Fruit fly (Drosophila melanogaster) whole organism, embryonic: ENCODE results near the gene Mtch.
A peak's percentile ranks its signal among the peaks of the same experiment; 100 is the strongest.

ENCODE experiments used
- ATbp ChIP-seq: fragments of 200-800 bp; sonication (Bioruptor generic); optimal IDR thresholded peaks from 2 replicates; lab custom pipeline; 2017; ENCODE audit warnings: missing biosample characterization, mild to moderate bottlenecking, missing genetic modification characterization, missing genetic modification reagents
- Antp ChIP-seq: fragments of 200-800 bp; sonication (Bioruptor generic); optimal IDR thresholded peaks from 3 replicates; lab custom pipeline; 2016; ENCODE audit warnings: missing biosample characterization, missing genetic modification characterization
- Blimp-1 ChIP-seq: fragments of 200-800 bp; sonication (Bioruptor generic); optimal IDR thresholded peaks from 3 replicates; lab custom pipeline; 2018; ENCODE audit warnings: missing biosample characterization, missing genetic modification characterization, mild to moderate bottlenecking, moderate library complexity, missing genetic modification reagents
- BtbVII ChIP-seq: fragments of 200-800 bp; sonication (Bioruptor generic); optimal IDR thresholded peaks from 3 replicates; lab custom pipeline; 2017; ENCODE audit warnings: missing biosample characterization, mild to moderate bottlenecking, missing genetic modification characterization
- Bteb2 ChIP-seq: fragments of 200-800 bp; sonication (Bioruptor generic); optimal IDR thresholded peaks from 2 replicates; lab custom pipeline; 2016; ENCODE audit warnings: missing biosample characterization, missing genetic modification characterization
- C15 ChIP-seq: fragments of 200-800 bp; sonication (Bioruptor generic); IDR thresholded peaks from 3 replicates; pipeline ENCODE4 v1.3.6; 2022; ENCODE audit warnings: missing biosample characterization, missing genetic modification characterization
- CG10462 ChIP-seq: fragments of 200-800 bp; sonication (Bioruptor generic); optimal IDR thresholded peaks from 2 replicates; lab custom pipeline; 2016; ENCODE audit warnings: missing biosample characterization, missing genetic modification characterization
- CG10565 ChIP-seq: fragments of 200-800 bp; sonication (Bioruptor generic); optimal IDR thresholded peaks from 3 replicates; lab custom pipeline; 2016; ENCODE audit warnings: missing biosample characterization, mild to moderate bottlenecking, missing genetic modification characterization
- CG10654 ChIP-seq: fragments of 200-800 bp; sonication (Bioruptor generic); optimal IDR thresholded peaks from 2 replicates; lab custom pipeline; 2016; ENCODE audit warnings: missing biosample characterization, missing genetic modification characterization
- CG10959 ChIP-seq: fragments of 200-800 bp; sonication (Bioruptor generic); IDR thresholded peaks from 2 replicates; pipeline ENCODE4 v1.3.6; 2022; ENCODE audit warnings: missing biosample characterization, missing genetic modification characterization
- CG11504 ChIP-seq: fragments of 200-800 bp; sonication (Bioruptor generic); optimal IDR thresholded peaks from 3 replicates; lab custom pipeline; 2019; ENCODE audit warnings: missing biosample characterization, mild to moderate bottlenecking, missing genetic modification characterization, moderate library complexity
- CG11560 ChIP-seq: fragments of 200-800 bp; sonication (Bioruptor generic); IDR thresholded peaks from 3 replicates; pipeline ENCODE4 v1.3.6; 2022; ENCODE audit warnings: missing biosample characterization, missing genetic modification characterization
- CG13424 ChIP-seq: fragments of 200-800 bp; sonication (Bioruptor generic); optimal IDR thresholded peaks from 2 replicates; lab custom pipeline; 2019; ENCODE audit warnings: missing biosample characterization, mild to moderate bottlenecking, missing genetic modification characterization, moderate library complexity
- CG13624 ChIP-seq: fragments of 200-800 bp; sonication (Bioruptor generic); optimal IDR thresholded peaks from 2 replicates; lab custom pipeline; 2016; ENCODE audit warnings: missing biosample characterization, missing genetic modification characterization
- CG15479 ChIP-seq: fragments of 200-800 bp; sonication (Bioruptor generic); optimal IDR thresholded peaks from 3 replicates; lab custom pipeline; 2019; ENCODE audit warnings: missing biosample characterization, mild to moderate bottlenecking, missing genetic modification characterization, moderate library complexity
- CG16813 ChIP-seq: fragments of 200-800 bp; sonication (Bioruptor generic); IDR thresholded peaks from 3 replicates; pipeline ENCODE4 v1.3.6; 2022; ENCODE audit warnings: missing biosample characterization, missing genetic modification characterization; ENCODE audit not compliant: partially characterized antibody
- CG17912 ChIP-seq: fragments of 200-800 bp; sonication (Bioruptor generic); optimal IDR thresholded peaks from 2 replicates; lab custom pipeline; 2018; ENCODE audit warnings: missing biosample characterization, mild to moderate bottlenecking, missing genetic modification characterization
- CG34422 ChIP-seq: fragments of 200-800 bp; sonication (Bioruptor generic); IDR thresholded peaks from 3 replicates; pipeline ENCODE4 v1.3.6; 2022; ENCODE audit warnings: missing biosample characterization, missing genetic modification characterization
- CG4360 ChIP-seq: fragments of 200-800 bp; sonication (Bioruptor generic); IDR thresholded peaks from 2 replicates; pipeline ENCODE4 v1.3.6; 2022; ENCODE audit warnings: missing biosample characterization, missing genetic modification characterization
- CG5953 ChIP-seq: fragments of 200-800 bp; sonication (Bioruptor generic); IDR thresholded peaks from 2 replicates; pipeline ENCODE4 v1.3.6; 2022; ENCODE audit warnings: missing biosample characterization, missing genetic modification characterization
- CG7357 ChIP-seq: fragments of 200-800 bp; sonication (Bioruptor generic); IDR thresholded peaks from 3 replicates; pipeline ENCODE4 v1.3.6; 2022; ENCODE audit warnings: missing biosample characterization, missing genetic modification characterization
- CG9215 ChIP-seq: fragments of 200-800 bp; sonication (Bioruptor generic); IDR thresholded peaks from 2 replicates; pipeline ENCODE4 v1.3.6; 2022; ENCODE audit warnings: missing biosample characterization, missing genetic modification characterization
- CG9437 ChIP-seq: fragments of 200-800 bp; sonication (Bioruptor generic); optimal IDR thresholded peaks from 2 replicates; lab custom pipeline; 2018; ENCODE audit warnings: missing biosample characterization, mild to moderate bottlenecking, missing genetic modification characterization
- CG9797 ChIP-seq: fragments of 200-800 bp; sonication (Bioruptor generic); optimal IDR thresholded peaks from 3 replicates; lab custom pipeline; 2018; ENCODE audit warnings: missing biosample characterization, mild to moderate bottlenecking, missing genetic modification characterization
- Dip3 ChIP-seq: fragments of 200-800 bp; sonication (Bioruptor generic); optimal IDR thresholded peaks from 3 replicates; lab custom pipeline; 2016; ENCODE audit warnings: missing biosample characterization, missing genetic modification characterization
- Doc2 ChIP-seq: fragments of 200-800 bp; sonication (Bioruptor generic); IDR thresholded peaks from 2 replicates; pipeline ENCODE4 v1.3.6; 2022; ENCODE audit warnings: missing biosample characterization, missing genetic modification characterization
- Lpt ChIP-seq: fragments of >200 bp; optimal IDR thresholded peaks from 2 replicates; lab custom pipeline; 2018; ENCODE audit warnings: missing biosample characterization, missing genetic modification characterization
- MBD-R2 ChIP-seq: fragments of 200-800 bp; sonication (Bioruptor generic); IDR thresholded peaks from 2 replicates; pipeline ENCODE4 v1.3.6; 2022; ENCODE audit warnings: missing biosample characterization, missing genetic modification characterization
- Oaz ChIP-seq: fragments of 200-800 bp; sonication (Bioruptor generic); IDR thresholded peaks from 2 replicates; pipeline ENCODE4 v1.3.6; 2022; ENCODE audit warnings: missing biosample characterization, missing genetic modification characterization
- Poxn ChIP-seq: fragments of 200-800 bp; sonication (Bioruptor generic); IDR thresholded peaks from 2 replicates; pipeline ENCODE4 v1.3.6; 2022; ENCODE audit warnings: missing biosample characterization, missing genetic modification characterization
- Sin3A ChIP-seq: fragments of >200 bp; optimal IDR thresholded peaks from 2 replicates; lab custom pipeline; 2018
- Taf1 ChIP-seq: fragments of 200-800 bp; sonication (Bioruptor generic); IDR thresholded peaks from 2 replicates; pipeline ENCODE4 v1.3.6; 2022; ENCODE audit warnings: missing biosample characterization, missing genetic modification characterization
- Vsx1 ChIP-seq: fragments of 200-800 bp; sonication (Bioruptor generic); optimal IDR thresholded peaks from 2 replicates; lab custom pipeline; 2017; ENCODE audit warnings: missing biosample characterization, mild to moderate bottlenecking, missing genetic modification characterization, missing genetic modification reagents
- Xbp1 ChIP-seq: fragments of 200-800 bp; sonication (Bioruptor generic); optimal IDR thresholded peaks from 3 replicates; lab custom pipeline; 2016; ENCODE audit warnings: missing biosample characterization, mild to moderate bottlenecking, missing genetic modification characterization
- aop ChIP-seq: fragments of 200-800 bp; sonication (Bioruptor generic); IDR thresholded peaks from 2 replicates; pipeline ENCODE4 v1.3.6; 2022; ENCODE audit warnings: missing biosample characterization, missing genetic modification characterization
- cad ChIP-seq: fragments of >200 bp; optimal IDR thresholded peaks from 2 replicates; lab custom pipeline; 2017; ENCODE audit warnings: missing biosample characterization, missing genetic modification characterization
- ems ChIP-seq: fragments of 200-800 bp; sonication (Bioruptor generic); optimal IDR thresholded peaks from 3 replicates; lab custom pipeline; 2016; ENCODE audit warnings: missing biosample characterization, missing genetic modification characterization
- exex ChIP-seq: fragments of 200-800 bp; sonication (Bioruptor generic); optimal IDR thresholded peaks from 4 replicates; lab custom pipeline; 2018; ENCODE audit warnings: missing biosample characterization, mild to moderate bottlenecking, missing genetic modification characterization, moderate library complexity
- ham ChIP-seq: fragments of 200-800 bp; sonication (Bioruptor generic); IDR thresholded peaks from 2 replicates; pipeline ENCODE4 v1.3.6; 2022; ENCODE audit warnings: missing biosample characterization, missing genetic modification characterization
- klu ChIP-seq: fragments of 200-800 bp; sonication (Bioruptor generic); IDR thresholded peaks from 2 replicates; pipeline ENCODE4 v1.3.6; 2022; ENCODE audit warnings: missing biosample characterization, missing genetic modification characterization
- nau ChIP-seq: fragments of 200-800 bp; sonication (Bioruptor generic); optimal IDR thresholded peaks from 3 replicates; lab custom pipeline; 2017; ENCODE audit warnings: missing biosample characterization, mild to moderate bottlenecking, missing genetic modification characterization, missing genetic modification reagents
- odd ChIP-seq: fragments of 200-800 bp; sonication (Bioruptor generic); optimal IDR thresholded peaks from 2 replicates; lab custom pipeline; 2017; ENCODE audit warnings: missing biosample characterization, mild to moderate bottlenecking, missing genetic modification characterization
- peb ChIP-seq: fragments of 200-800 bp; sonication (Bioruptor generic); IDR thresholded peaks from 2 replicates; pipeline ENCODE4 v1.3.6; 2022; ENCODE audit warnings: missing biosample characterization, missing genetic modification characterization
- prd ChIP-seq, 3 experiments: fragments of >200 bp in 2 of 3; fragments of 200-800 bp in 1 of 3; sonication (Bioruptor generic) in 1 of 3; optimal IDR thresholded peaks in 2 of 3; IDR thresholded peaks in 1 of 3; 2 replicates in 2 of 3; 3 replicates in 1 of 3; pipeline versions ENCODE4 v1.3.6 to Lab custom; 2017 to 2022; ENCODE audit warnings: missing biosample characterization in 1 of 3, missing genetic modification characterization in 1 of 3
- pros ChIP-seq: fragments of 200-800 bp; sonication (Bioruptor generic); optimal IDR thresholded peaks from 3 replicates; lab custom pipeline; 2019; ENCODE audit warnings: missing biosample characterization, mild to moderate bottlenecking, missing genetic modification characterization, moderate library complexity
- sd ChIP-seq: fragments of 200-800 bp; sonication (Bioruptor generic); optimal IDR thresholded peaks from 3 replicates; lab custom pipeline; 2018; ENCODE audit warnings: missing biosample characterization, mild to moderate bottlenecking, missing genetic modification characterization, moderate library complexity
- slp2 ChIP-seq: fragments of 200-800 bp; sonication (Bioruptor generic); optimal IDR thresholded peaks from 2 replicates; lab custom pipeline; 2016; ENCODE audit warnings: missing biosample characterization, missing genetic modification characterization
- tll ChIP-seq, 2 experiments: fragments of 200-800 bp in 1 of 2; fragments of >200 bp in 1 of 2; sonication (Bioruptor generic) in 1 of 2; optimal IDR thresholded peaks; 2 replicates each; lab custom pipeline; 2017 to 2019; ENCODE audit warnings: missing biosample characterization in 2 of 2, missing genetic modification characterization in 2 of 2, mild to moderate bottlenecking in 1 of 2, moderate library complexity in 1 of 2
- vfl ChIP-seq: fragments of 200-800 bp; sonication (Bioruptor generic); optimal IDR thresholded peaks from 2 replicates; lab custom pipeline; 2016; ENCODE audit warnings: missing biosample characterization, missing genetic modification characterization
- vvl ChIP-seq: fragments of 200-800 bp; sonication (Bioruptor generic); IDR thresholded peaks from 2 replicates; pipeline ENCODE4 v1.3.6; 2022; ENCODE audit warnings: missing biosample characterization, missing genetic modification characterization
- zfh1 ChIP-seq: fragments of 200-800 bp; sonication (Bioruptor generic); IDR thresholded peaks from 3 replicates; pipeline ENCODE4 v1.3.6; 2022; ENCODE audit warnings: missing biosample characterization, missing genetic modification characterization

Mtch gene

DNA sequence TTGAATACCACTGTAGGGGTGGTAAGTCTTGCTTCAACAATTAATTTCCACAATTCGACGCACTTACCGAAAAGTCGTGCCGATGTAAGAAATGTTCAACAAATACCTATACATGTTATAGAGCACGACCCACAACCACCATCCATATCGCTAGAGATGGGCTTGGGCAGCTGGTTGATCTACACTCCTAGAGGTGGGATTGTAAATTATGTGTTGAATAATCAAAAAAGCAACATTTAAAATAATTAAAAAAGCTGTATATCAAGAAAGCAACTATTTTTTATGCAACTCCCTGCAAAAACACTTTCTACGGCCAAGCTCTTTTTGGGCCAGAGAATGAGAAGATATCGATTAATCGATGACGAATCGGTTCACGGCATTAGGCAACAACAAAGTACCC, at the start of gene Mtch, which contains the start of the genes CG34140 and Mkp (continued):
- TF ChIP-seq cad (GFP tag; lab: Kevin White, UChicago) (no peak), slp2 (GFP tag; lab: Kevin White, UChicago) (peak; percentile 70), Blimp-1 (GFP tag; lab: Kevin White, UChicago) (no peak), Antp (peak; percentile 89), aop (GFP tag; lab: Robert Waterston, UW) (peak; percentile 63; the same call in 1 of the 2 replicates), CG11560 (tag; lab: Robert Waterston, UW) (0 out of 3 replicates have a peak, but pooled peaks have one; percentile 43), CG10959 (GFP tag; lab: Robert Waterston, UW) (peak; percentile 61; the same call in 1 of the 2 replicates), BtbVII (peak; percentile 54), sd (no peak), Vsx1 (GFP tag; lab: Kevin White, UChicago) (no peak), zfh1 (peak; percentile 74), CG34422 (GFP tag; lab: Robert Waterston, UW) (peak; percentile 89), Doc2 (GFP tag; lab: Robert Waterston, UW) (no peak), CG4360 (GFP tag; lab: Robert Waterston, UW) (peak; percentile 71), Poxn (GFP tag; lab: Robert Waterston, UW) (no peak), CG13624 (GFP tag; lab: Kevin White, UChicago) (no peak), tll (GFP tag; optimal IDR thresholded peaks at IDR 0.05; lab: Kevin White, UChicago) (no peak), vvl (peak; percentile 85), Lpt (no peak), ham (no peak), Sin3A (lab: Kevin White, UChicago) (peak; percentile 96), CG9437 (GFP tag; lab: Kevin White, UChicago) (peak; percentile 63), Xbp1 (GFP tag; lab: Kevin White, UChicago) (peak; percentile 94), CG9797 (GFP tag; lab: Kevin White, UChicago) (peak; percentile 84), vfl (GFP tag; lab: Kevin White, UChicago) (peak; percentile 92), CG17912 (GFP tag; lab: Kevin White, UChicago) (peak; percentile 47), exex (tag; lab: Kevin White, UChicago) (no peak), CG13424 (tag; lab: Kevin White, UChicago) (peak; percentile 88), CG5953 (GFP tag; lab: Robert Waterston, UW) (no peak), klu (GFP tag; lab: Robert Waterston, UW) (peak; percentile 74), CG7357 (GFP tag; lab: Robert Waterston, UW) (0 out of 3 replicates have a peak, but pooled peaks have one; percentile 31), peb (peak; percentile 60; the same call in 1 of the 2 replicates), CG11504 (tag; lab: Kevin White, UChicago) (no peak), C15 (GFP tag; lab: Robert Waterston, UW) (peak; percentile 67; the same call in 1 of the 3 replicates), CG10565 (peak; percentile 4), Oaz (GFP tag; lab: Robert Waterston, UW) (0 out of 2 replicates have a peak, but pooled peaks have one; percentile 39), odd (GFP tag; lab: Kevin White, UChicago) (no peak), CG16813 (peak; percentile 95), nau (GFP tag; lab: Kevin White, UChicago) (no peak), MBD-R2 (GFP tag; lab: Robert Waterston, UW) (peak; percentile 95), Taf1 (peak; percentile 56; the same call in 1 of the 2 replicates), CG10462 (GFP tag; lab: Kevin White, UChicago) (peak; percentile 86), CG9215 (GFP tag; lab: Robert Waterston, UW) (peak; percentile 80), Bteb2 (GFP tag; lab: Kevin White, UChicago) (peak; percentile 82), CG10654 (GFP tag; lab: Kevin White, UChicago) (peak; percentile 84), Dip3 (GFP tag; lab: Kevin White, UChicago) (peak; percentile 93), ATbp (GFP tag; lab: Kevin White, UChicago) (no peak), ems (GFP tag; lab: Kevin White, UChicago) (peak; percentile 68), prd (optimal IDR thresholded peaks at IDR 0.05; lab: Kevin White, UChicago) (no peak), prd (GFP tag; IDR thresholded peaks at IDR 0.05; lab: Robert Waterston, UW) (peak; percentile 92), pros (GFP tag; lab: Kevin White, UChicago) (no peak), CG15479 (no peak)
